Fruit fly (Drosophila melanogaster) whole organism, embryonic: Measurements from ENCODE around the gene CG15547.

ENCODE experiments used
- Adf1 ChIP-seq: fragments of 200-800 bp; sonication (Bioruptor generic); IDR thresholded peaks from 2 replicates; pipeline ENCODE4 v1.3.6; 2022; ENCODE audit warnings: missing biosample characterization, missing genetic modification characterization
- Aef1 ChIP-seq: fragments of 200-800 bp; sonication (Bioruptor generic); IDR thresholded peaks from 3 replicates; pipeline ENCODE4 v1.3.6; 2022; ENCODE audit warnings: missing biosample characterization, missing genetic modification characterization
- CG10321 ChIP-seq: fragments of 200-800 bp; sonication (Bioruptor generic); IDR thresholded peaks from 2 replicates; pipeline ENCODE4 v1.3.6; 2022; ENCODE audit warnings: missing biosample characterization, missing genetic modification characterization
- CG10959 ChIP-seq: fragments of 200-800 bp; sonication (Bioruptor generic); IDR thresholded peaks from 2 replicates; pipeline ENCODE4 v1.3.6; 2022; ENCODE audit warnings: missing biosample characterization, missing genetic modification characterization
- CG11695 ChIP-seq: fragments of 200-800 bp; sonication (Bioruptor generic); IDR thresholded peaks from 3 replicates; pipeline ENCODE4 v1.3.6; 2022; ENCODE audit warnings: missing biosample characterization, missing genetic modification characterization
- CG12071 ChIP-seq: fragments of 200-800 bp; sonication (Bioruptor generic); optimal IDR thresholded peaks from 3 replicates; lab custom pipeline; 2018; ENCODE audit warnings: missing biosample characterization, mild to moderate bottlenecking, missing genetic modification characterization
- CG12769 ChIP-seq: fragments of 200-800 bp; sonication (Bioruptor generic); optimal IDR thresholded peaks from 2 replicates; lab custom pipeline; 2019; ENCODE audit warnings: missing biosample characterization, mild to moderate bottlenecking, missing genetic modification characterization, moderate library complexity
- CG16863 ChIP-seq: fragments of 200-800 bp; sonication (Bioruptor generic); optimal IDR thresholded peaks from 3 replicates; lab custom pipeline; 2016; ENCODE audit warnings: missing biosample characterization, missing genetic modification characterization
- CG1832 ChIP-seq: fragments of 200-800 bp; sonication (Bioruptor generic); optimal IDR thresholded peaks from 2 replicates; lab custom pipeline; 2017; ENCODE audit warnings: missing biosample characterization, mild to moderate bottlenecking, missing genetic modification characterization, inconsistent platforms
- CG2712 ChIP-seq: fragments of 200-800 bp; optimal IDR thresholded peaks from 3 replicates; lab custom pipeline; 2019; ENCODE audit warnings: missing biosample characterization, mild to moderate bottlenecking, missing genetic modification characterization, moderate library complexity
- CG31224 ChIP-seq: fragments of 200-800 bp; sonication (Bioruptor generic); IDR thresholded peaks from 2 replicates; pipeline ENCODE4 v1.3.6; 2022; ENCODE audit warnings: missing biosample characterization, missing genetic modification characterization
- CG34376 ChIP-seq: fragments of 200-800 bp; sonication (Bioruptor generic); optimal IDR thresholded peaks from 2 replicates; lab custom pipeline; 2018; ENCODE audit warnings: missing biosample characterization, mild to moderate bottlenecking, missing genetic modification characterization
- CG4617 ChIP-seq: fragments of 200-800 bp; sonication (Bioruptor generic); optimal IDR thresholded peaks from 3 replicates; lab custom pipeline; 2016; ENCODE audit warnings: missing biosample characterization, missing genetic modification characterization, borderline replicate concordance
- CG5245 ChIP-seq: fragments of 200-800 bp; sonication (Bioruptor generic); optimal IDR thresholded peaks from 3 replicates; lab custom pipeline; 2016; ENCODE audit warnings: missing biosample characterization, missing genetic modification characterization
- CG5953 ChIP-seq: fragments of 200-800 bp; sonication (Bioruptor generic); IDR thresholded peaks from 2 replicates; pipeline ENCODE4 v1.3.6; 2022; ENCODE audit warnings: missing biosample characterization, missing genetic modification characterization
- CG7271 ChIP-seq: fragments of 200-800 bp; sonication (Bioruptor generic); optimal IDR thresholded peaks from 2 replicates; lab custom pipeline; 2018; ENCODE audit warnings: missing biosample characterization, mild to moderate bottlenecking, missing genetic modification characterization, moderate library complexity
- CG7987 ChIP-seq: fragments of 200-800 bp; sonication (Bioruptor generic); optimal IDR thresholded peaks from 2 replicates; lab custom pipeline; 2018; ENCODE audit warnings: missing biosample characterization, mild to moderate bottlenecking, missing genetic modification characterization, moderate library complexity
- D19A ChIP-seq: fragments of 200-800 bp; optimal IDR thresholded peaks from 3 replicates; lab custom pipeline; 2019; ENCODE audit warnings: missing biosample characterization, mild to moderate bottlenecking, missing genetic modification characterization, moderate library complexity
- Dbx ChIP-seq: fragments of 200-800 bp; sonication (Bioruptor generic); IDR thresholded peaks from 3 replicates; pipeline ENCODE4 v1.3.6; 2022; ENCODE audit warnings: missing biosample characterization, missing genetic modification characterization
- Dll ChIP-seq: fragments of 200-800 bp; sonication (Bioruptor generic); IDR thresholded peaks from 4 replicates; pipeline ENCODE4 v1.3.6; 2022; ENCODE audit warnings: missing biosample characterization, missing genetic modification characterization; ENCODE audit not compliant: partially characterized antibody
- Eip74EF ChIP-seq, 2 experiments: fragments of 200-800 bp in 1 of 2; fragments of >200 bp in 1 of 2; sonication (Bioruptor generic) in 1 of 2; optimal IDR thresholded peaks; 2 replicates each; lab custom pipeline; 2017 to 2019; ENCODE audit warnings: missing biosample characterization in 2 of 2, missing genetic modification characterization in 2 of 2, mild to moderate bottlenecking in 1 of 2, moderate library complexity in 1 of 2
- Elba2 ChIP-seq: fragments of 200-800 bp; sonication (Bioruptor generic); optimal IDR thresholded peaks from 3 replicates; lab custom pipeline; 2016; ENCODE audit warnings: missing biosample characterization, missing genetic modification characterization
- Fer3 ChIP-seq: fragments of 200-800 bp; sonication (Bioruptor generic); optimal IDR thresholded peaks from 2 replicates; lab custom pipeline; 2018; ENCODE audit warnings: missing biosample characterization, mild to moderate bottlenecking, missing genetic modification characterization, moderate library complexity
- HLH3B ChIP-seq: fragments of 200-800 bp; sonication (Bioruptor generic); IDR thresholded peaks from 2 replicates; pipeline ENCODE4 v1.3.6; 2022; ENCODE audit warnings: missing biosample characterization, missing genetic modification characterization
- HLH4C ChIP-seq: fragments of 200-800 bp; sonication (Bioruptor generic); IDR thresholded peaks from 3 replicates; pipeline ENCODE4 v1.3.6; 2022; ENCODE audit warnings: missing biosample characterization, missing genetic modification characterization; ENCODE audit not compliant: partially characterized antibody
- HLH54F ChIP-seq: fragments of 200-800 bp; sonication (Bioruptor generic); optimal IDR thresholded peaks from 3 replicates; lab custom pipeline; 2016; ENCODE audit warnings: missing biosample characterization, missing genetic modification characterization
- Hand ChIP-seq: fragments of 200-800 bp; sonication (Bioruptor generic); optimal IDR thresholded peaks from 2 replicates; lab custom pipeline; 2017; ENCODE audit warnings: mild to moderate bottlenecking, missing biosample characterization, missing genetic modification reagents, missing genetic modification characterization
- Hmr ChIP-seq: fragments of 200-800 bp; sonication (Bioruptor generic); optimal IDR thresholded peaks from 3 replicates; lab custom pipeline; 2017; ENCODE audit warnings: mild to moderate bottlenecking, missing biosample characterization, missing genetic modification reagents, missing genetic modification characterization
- Lhr ChIP-seq: fragments of 200-800 bp; sonication (Bioruptor generic); optimal IDR thresholded peaks from 3 replicates; lab custom pipeline; 2017; ENCODE audit warnings: mild to moderate bottlenecking, missing biosample characterization, missing genetic modification reagents, missing genetic modification characterization
- Myb ChIP-seq: fragments of 200-800 bp; sonication (Bioruptor generic); optimal IDR thresholded peaks from 2 replicates; lab custom pipeline; 2016; ENCODE audit warnings: missing biosample characterization, missing genetic modification characterization
- Pdp1 ChIP-seq, 2 experiments: fragments of 200-800 bp; sonication (Bioruptor generic); optimal IDR thresholded peaks; 3 replicates each; lab custom pipeline; 2016; ENCODE audit warnings: missing biosample characterization in 2 of 2, missing genetic modification characterization in 2 of 2, mild to moderate bottlenecking in 1 of 2, moderate library complexity in 1 of 2
- Sin3A ChIP-seq: fragments of >200 bp; optimal IDR thresholded peaks from 2 replicates; lab custom pipeline; 2018
- Six4 ChIP-seq: fragments of 200-800 bp; sonication (Bioruptor generic); optimal IDR thresholded peaks from 2 replicates; lab custom pipeline; 2016; ENCODE audit warnings: missing biosample characterization, missing genetic modification characterization
- Trl ChIP-seq, 3 experiments: fragments of >200 bp in 2 of 3; fragments of 200-800 bp in 1 of 3; sonication (Bioruptor generic) in 1 of 3; optimal IDR thresholded peaks; 2 replicates in 1 of 3; 3 replicates in 2 of 3; lab custom pipeline; 2016 to 2017; ENCODE audit warnings: missing biosample characterization in 1 of 3, missing genetic modification characterization in 1 of 3
- cad ChIP-seq: fragments of >200 bp; optimal IDR thresholded peaks from 2 replicates; lab custom pipeline; 2017; ENCODE audit warnings: missing biosample characterization, missing genetic modification characterization
- crol ChIP-seq: fragments of 200-800 bp; sonication (Bioruptor generic); IDR thresholded peaks from 2 replicates; pipeline ENCODE4 v1.3.6; 2022; ENCODE audit warnings: missing biosample characterization, missing genetic modification characterization
- exex ChIP-seq: fragments of 200-800 bp; sonication (Bioruptor generic); optimal IDR thresholded peaks from 4 replicates; lab custom pipeline; 2018; ENCODE audit warnings: missing biosample characterization, mild to moderate bottlenecking, missing genetic modification characterization, moderate library complexity
- grn ChIP-seq: fragments of 200-800 bp; sonication (Bioruptor generic); optimal IDR thresholded peaks from 3 replicates; lab custom pipeline; 2017; ENCODE audit warnings: missing biosample characterization, missing genetic modification characterization
- hth ChIP-seq: fragments of >200 bp; optimal IDR thresholded peaks from 2 replicates; lab custom pipeline; 2017; ENCODE audit warnings: inconsistent platforms
- lab ChIP-seq: fragments of 200-800 bp; sonication (Bioruptor generic); optimal IDR thresholded peaks from 3 replicates; lab custom pipeline; 2017; ENCODE audit warnings: missing biosample characterization, missing genetic modification characterization, mild to moderate bottlenecking, moderate library complexity, missing genetic modification reagents
- pb ChIP-seq: fragments of 200-800 bp; sonication (Bioruptor generic); optimal IDR thresholded peaks from 3 replicates; lab custom pipeline; 2016; ENCODE audit warnings: missing biosample characterization, missing genetic modification characterization
- pum ChIP-seq: fragments of 200-800 bp; sonication (Bioruptor generic); optimal IDR thresholded peaks from 2 replicates; lab custom pipeline; 2016; ENCODE audit warnings: missing biosample characterization, missing genetic modification characterization
- repo ChIP-seq: fragments of 200-800 bp; sonication (Bioruptor generic); optimal IDR thresholded peaks from 2 replicates; lab custom pipeline; 2016; ENCODE audit warnings: missing biosample characterization, missing genetic modification characterization
- schlank ChIP-seq: fragments of 200-800 bp; sonication (Bioruptor generic); optimal IDR thresholded peaks from 2 replicates; lab custom pipeline; 2018; ENCODE audit warnings: missing biosample characterization, mild to moderate bottlenecking, missing genetic modification characterization
- sima ChIP-seq: fragments of 200-800 bp; sonication (Bioruptor generic); optimal IDR thresholded peaks from 2 replicates; lab custom pipeline; 2016; ENCODE audit warnings: missing biosample characterization, missing genetic modification characterization
- sr ChIP-seq: fragments of 200-800 bp; sonication (Bioruptor generic); IDR thresholded peaks from 3 replicates; pipeline ENCODE4 v1.3.6; 2022; ENCODE audit warnings: missing biosample characterization, missing genetic modification characterization
- trem ChIP-seq: fragments of 200-800 bp; optimal IDR thresholded peaks from 3 replicates; lab custom pipeline; 2019; ENCODE audit warnings: missing biosample characterization, mild to moderate bottlenecking, missing genetic modification characterization, moderate library complexity
- twi ChIP-seq: fragments of 200-800 bp; optimal IDR thresholded peaks from 2 replicates; lab custom pipeline; 2019; ENCODE audit warnings: missing biosample characterization, mild to moderate bottlenecking, missing genetic modification characterization, moderate library complexity
- wdn ChIP-seq: fragments of 200-800 bp; sonication (Bioruptor generic); IDR thresholded peaks from 2 replicates; pipeline ENCODE4 v1.3.6; 2022; ENCODE audit warnings: missing biosample characterization, missing genetic modification characterization
- wor ChIP-seq: fragments of 200-800 bp; sonication (Bioruptor generic); IDR thresholded peaks from 2 replicates; pipeline ENCODE4 v1.3.6; 2022; ENCODE audit warnings: missing biosample characterization, missing genetic modification characterization

CG15547 gene

DNA sequence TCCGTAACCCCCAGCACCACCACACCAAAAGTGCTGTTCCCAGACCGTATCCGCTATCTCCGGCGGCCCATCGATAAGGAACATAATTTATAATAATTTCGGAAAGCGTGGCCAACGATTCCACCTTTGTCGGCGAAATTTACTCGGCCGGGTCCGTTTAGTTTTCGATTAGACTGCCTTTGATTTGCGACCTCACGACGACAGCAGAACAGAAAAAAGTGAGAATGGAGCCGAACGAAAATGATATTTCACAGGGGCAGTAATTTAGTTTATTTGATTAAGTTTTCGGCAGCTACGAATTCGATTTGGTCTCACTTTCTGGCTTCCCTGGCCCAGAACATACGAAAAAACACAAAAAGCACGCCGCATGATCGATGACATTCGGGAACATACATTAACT is 40.3 kb upstream of the CG15547 start (continued):
- TF ChIP-seq exex (tag; lab: Kevin White, UChicago) = peak; percentile 85

DNA sequence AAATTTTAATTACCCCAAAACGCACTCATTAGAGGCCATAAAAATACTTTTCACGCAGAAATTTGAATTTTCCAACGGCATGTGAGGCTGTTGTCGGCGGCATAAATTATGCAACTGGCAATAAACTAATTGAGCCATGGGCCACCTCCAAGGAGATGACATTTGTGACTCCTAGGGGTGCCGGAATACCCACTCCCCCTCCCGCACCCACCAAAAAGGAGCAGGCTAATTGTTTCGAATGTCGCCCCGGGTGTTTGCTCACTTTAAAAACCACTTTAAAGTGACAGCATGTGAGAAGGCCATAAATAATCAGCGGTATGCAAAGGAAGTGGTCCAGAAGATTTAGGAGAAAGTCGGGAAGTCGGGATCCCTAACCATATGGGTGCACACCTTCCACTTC is 39.1 kb upstream of the CG15547 start:
- TF ChIP-seq Hmr (GFP tag; lab: Kevin White, UChicago) = no peak
- no peak for TF ChIP-seq wor (GFP tag; lab: Robert Waterston, UW)
- no peak for TF ChIP-seq CG34376 (GFP tag; lab: Kevin White, UChicago)
- no peak for TF ChIP-seq Adf1 (GFP tag; lab: Robert Waterston, UW)
- TF ChIP-seq crol = peak; percentile 52; the same call in 1 of the 2 replicates
- no peak for TF ChIP-seq CG10959
- TF ChIP-seq CG2712 (tag; lab: Kevin White, UChicago) = no peak
- no peak for TF ChIP-seq pum (GFP tag; lab: Kevin White, UChicago)
- TF ChIP-seq Trl (optimal IDR thresholded peaks at IDR 0.05; lab: Kevin White, UChicago) = no peak
- no peak for TF ChIP-seq Trl (GFP tag; optimal IDR thresholded peaks at IDR 0.05; lab: Kevin White, UChicago)
- no peak for TF ChIP-seq pb (GFP tag; lab: Kevin White, UChicago)
- TF ChIP-seq D19A = no peak
- no peak for TF ChIP-seq CG1832 (GFP tag; lab: Kevin White, UChicago)
- TF ChIP-seq lab (GFP tag; lab: Kevin White, UChicago) = no peak
- no peak for TF ChIP-seq CG12769 (tag; lab: Kevin White, UChicago)
- no peak for TF ChIP-seq CG31224 (GFP tag; lab: Robert Waterston, UW)
- TF ChIP-seq cad = peak; percentile 9
- no peak for TF ChIP-seq Dbx (GFP tag; lab: Robert Waterston, UW)
- TF ChIP-seq schlank (tag; lab: Kevin White, UChicago) = no peak
- peak in 1 of 2 experiments; percentile 32 for TF ChIP-seq Pdp1 (GFP tag; optimal IDR thresholded peaks at IDR 0.05; lab: Kevin White, UChicago)
- no peak for TF ChIP-seq Hand
- TF ChIP-seq Elba2 (GFP tag; lab: Kevin White, UChicago) = no peak
- TF ChIP-seq CG5245 (GFP tag; lab: Kevin White, UChicago) = no peak
- TF ChIP-seq hth (lab: Kevin White, UChicago) = no peak
- no peak for TF ChIP-seq CG5953 (GFP tag; lab: Robert Waterston, UW)
- peak; percentile 59 for TF ChIP-seq twi (tag; lab: Kevin White, UChicago)
- TF ChIP-seq HLH4C (GFP tag; lab: Robert Waterston, UW) = no peak
- TF ChIP-seq CG16863 (GFP tag; lab: Kevin White, UChicago) = no peak
- TF ChIP-seq Lhr (GFP tag; lab: Kevin White, UChicago) = no peak
- no peak for TF ChIP-seq HLH54F (GFP tag; lab: Kevin White, UChicago)
- no peak for TF ChIP-seq Myb (GFP tag; lab: Kevin White, UChicago)
- no peak for TF ChIP-seq CG10321
- no peak for TF ChIP-seq CG7271 (tag; lab: Kevin White, UChicago)
- no peak for TF ChIP-seq Sin3A (lab: Kevin White, UChicago)
- TF ChIP-seq Fer3 (tag; lab: Kevin White, UChicago) = no peak

DNA sequence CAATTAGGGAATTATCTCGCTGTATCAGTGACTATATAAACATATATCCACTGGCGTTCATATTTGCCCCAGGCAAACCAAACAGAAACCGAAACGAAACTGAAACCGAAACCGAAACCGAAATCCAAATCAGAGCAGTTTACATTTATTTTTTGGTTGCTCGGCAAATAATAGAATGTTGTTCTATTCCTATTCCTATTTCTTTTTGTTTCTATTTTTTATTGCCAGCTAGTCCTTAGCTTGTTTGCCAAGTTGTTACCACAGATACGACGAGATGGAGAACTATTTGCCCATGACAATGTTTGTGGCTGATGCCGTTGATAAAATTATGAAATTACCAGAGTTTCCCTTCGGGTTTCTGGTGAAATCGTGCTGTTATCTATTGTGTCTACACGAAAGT is 35.6 kb upstream of the CG15547 start:
- TF ChIP-seq CG12071 (GFP tag; lab: Kevin White, UChicago) (no peak), HLH3B (no peak), CG1832 (GFP tag; lab: Kevin White, UChicago) (no peak), Aef1 (no peak), repo (GFP tag; lab: Kevin White, UChicago) (no peak), trem (tag; lab: Kevin White, UChicago) (no peak), sr (no peak), CG7987 (no peak), Dll (no peak), Six4 (GFP tag; lab: Kevin White, UChicago) (no peak), Trl (optimal IDR thresholded peaks at IDR 0.05; lab: Kevin White, UChicago) (no peak), Trl (GFP tag; optimal IDR thresholded peaks at IDR 0.05; lab: Kevin White, UChicago) (no peak), grn (GFP tag; lab: Kevin White, UChicago) (peak; percentile 30), wdn (GFP tag; lab: Robert Waterston, UW) (no peak), sima (GFP tag; lab: Kevin White, UChicago) (no peak), Eip74EF (GFP tag; optimal IDR thresholded peaks at IDR 0.05; lab: Kevin White, UChicago) (no peak), CG11695 (GFP tag; lab: Robert Waterston, UW) (no peak), CG4617 (GFP tag; lab: Kevin White, UChicago) (no peak)
